Fruit fly (Drosophila melanogaster) whole organism, embryonic: ENCODE results near the gene CG7903.

ENCODE experiments used
- Antp ChIP-seq: fragments of 200-800 bp; sonication (Bioruptor generic); optimal IDR thresholded peaks from 3 replicates; lab custom pipeline; 2016; ENCODE audit warnings: missing biosample characterization, missing genetic modification characterization
- CG10267 ChIP-seq: fragments of 200-800 bp; sonication (Bioruptor generic); optimal IDR thresholded peaks from 2 replicates; lab custom pipeline; 2018; ENCODE audit warnings: missing biosample characterization, mild to moderate bottlenecking, missing genetic modification characterization, moderate library complexity
- CG10274 ChIP-seq: fragments of 200-800 bp; sonication (Bioruptor generic); optimal IDR thresholded peaks from 3 replicates; lab custom pipeline; 2017; ENCODE audit warnings: missing biosample characterization, mild to moderate bottlenecking, missing genetic modification characterization
- CG10431 ChIP-seq: fragments of 200-800 bp; sonication (Bioruptor generic); optimal IDR thresholded peaks from 3 replicates; lab custom pipeline; 2018; ENCODE audit warnings: missing biosample characterization, mild to moderate bottlenecking, missing genetic modification characterization
- CG10543 ChIP-seq: fragments of 200-800 bp; sonication (Bioruptor generic); optimal IDR thresholded peaks from 3 replicates; lab custom pipeline; 2017; ENCODE audit warnings: missing biosample characterization, mild to moderate bottlenecking, missing genetic modification characterization, moderate library complexity
- CG12299 ChIP-seq: fragments of 200-800 bp; sonication (Bioruptor generic); optimal IDR thresholded peaks from 2 replicates; lab custom pipeline; 2018; ENCODE audit warnings: missing biosample characterization, mild to moderate bottlenecking, missing genetic modification characterization
- CG12942 ChIP-seq: fragments of 200-800 bp; sonication (Bioruptor generic); optimal IDR thresholded peaks from 3 replicates; lab custom pipeline; 2016; ENCODE audit warnings: missing biosample characterization, missing genetic modification characterization
- CG13424 ChIP-seq: fragments of 200-800 bp; sonication (Bioruptor generic); optimal IDR thresholded peaks from 2 replicates; lab custom pipeline; 2019; ENCODE audit warnings: missing biosample characterization, mild to moderate bottlenecking, missing genetic modification characterization, moderate library complexity
- CG14441 ChIP-seq: fragments of 200-800 bp; sonication (Bioruptor generic); IDR thresholded peaks from 2 replicates; pipeline ENCODE4 v1.3.6; 2022; ENCODE audit warnings: missing biosample characterization, missing genetic modification characterization
- CG18476 ChIP-seq: fragments of 200-800 bp; sonication (Bioruptor generic); optimal IDR thresholded peaks from 2 replicates; lab custom pipeline; 2016; ENCODE audit warnings: missing biosample characterization, mild to moderate bottlenecking, missing genetic modification characterization
- CG4424 ChIP-seq: fragments of 200-800 bp; sonication (Bioruptor generic); optimal IDR thresholded peaks from 3 replicates; lab custom pipeline; 2016; ENCODE audit warnings: missing biosample characterization, missing genetic modification characterization
- CG6683 ChIP-seq: fragments of 200-800 bp; sonication (Bioruptor generic); optimal IDR thresholded peaks from 2 replicates; lab custom pipeline; 2017; ENCODE audit warnings: missing biosample characterization, mild to moderate bottlenecking, missing genetic modification characterization, missing genetic modification reagents
- CG6765 ChIP-seq: fragments of 200-800 bp; sonication (Bioruptor generic); optimal IDR thresholded peaks from 3 replicates; lab custom pipeline; 2017; ENCODE audit warnings: missing biosample characterization, mild to moderate bottlenecking, missing genetic modification characterization
- CG6791 ChIP-seq: fragments of 200-800 bp; sonication (Bioruptor generic); IDR thresholded peaks from 3 replicates; pipeline ENCODE4 v1.3.6; 2022; ENCODE audit warnings: missing biosample characterization, missing genetic modification characterization; ENCODE audit not compliant: partially characterized antibody
- CG7357 ChIP-seq: fragments of 200-800 bp; sonication (Bioruptor generic); IDR thresholded peaks from 3 replicates; pipeline ENCODE4 v1.3.6; 2022; ENCODE audit warnings: missing biosample characterization, missing genetic modification characterization
- CG7745 ChIP-seq: fragments of 200-800 bp; sonication (Bioruptor generic); optimal IDR thresholded peaks from 2 replicates; lab custom pipeline; 2018; ENCODE audit warnings: missing biosample characterization, mild to moderate bottlenecking, missing genetic modification characterization, moderate library complexity
- CG8944 ChIP-seq: fragments of 200-800 bp; sonication (Bioruptor generic); optimal IDR thresholded peaks from 3 replicates; lab custom pipeline; 2016; ENCODE audit warnings: missing biosample characterization, missing genetic modification characterization
- CkIIα-i1 ChIP-seq: fragments of 200-800 bp; sonication (Bioruptor generic); IDR thresholded peaks from 2 replicates; pipeline ENCODE4 v1.3.6; 2022; ENCODE audit warnings: missing biosample characterization, missing genetic modification characterization
- CrebB ChIP-seq: fragments of 200-800 bp; sonication (Bioruptor generic); optimal IDR thresholded peaks from 3 replicates; lab custom pipeline; 2018; ENCODE audit warnings: missing biosample characterization, mild to moderate bottlenecking, missing genetic modification characterization
- Dip3 ChIP-seq: fragments of 200-800 bp; sonication (Bioruptor generic); optimal IDR thresholded peaks from 3 replicates; lab custom pipeline; 2016; ENCODE audit warnings: missing biosample characterization, missing genetic modification characterization
- Eip74EF ChIP-seq, 2 experiments: fragments of 200-800 bp in 1 of 2; fragments of >200 bp in 1 of 2; sonication (Bioruptor generic) in 1 of 2; optimal IDR thresholded peaks; 2 replicates each; lab custom pipeline; 2017 to 2019; ENCODE audit warnings: missing biosample characterization in 2 of 2, missing genetic modification characterization in 2 of 2, mild to moderate bottlenecking in 1 of 2, moderate library complexity in 1 of 2
- HHEX ChIP-seq: fragments of 200-800 bp; sonication (Bioruptor generic); optimal IDR thresholded peaks from 3 replicates; lab custom pipeline; 2017; ENCODE audit warnings: missing biosample characterization, mild to moderate bottlenecking, missing genetic modification characterization, missing genetic modification reagents
- HmgZ ChIP-seq: fragments of 200-800 bp; sonication (Bioruptor generic); optimal IDR thresholded peaks from 2 replicates; lab custom pipeline; 2018; ENCODE audit warnings: missing biosample characterization, mild to moderate bottlenecking, missing genetic modification characterization
- Hmx ChIP-seq: fragments of 200-800 bp; sonication (Bioruptor generic); optimal IDR thresholded peaks from 2 replicates; lab custom pipeline; 2016; ENCODE audit warnings: missing biosample characterization, missing genetic modification characterization
- Hr51 ChIP-seq, 2 experiments: fragments of 200-800 bp; sonication (Bioruptor generic); optimal IDR thresholded peaks; 2 replicates in 1 of 2; 3 replicates in 1 of 2; lab custom pipeline; 2016 to 2018; ENCODE audit warnings: missing biosample characterization in 2 of 2, missing genetic modification characterization in 2 of 2, mild to moderate bottlenecking in 1 of 2, moderate library complexity in 1 of 2
- Mes4 ChIP-seq: fragments of 200-800 bp; sonication (Bioruptor generic); optimal IDR thresholded peaks from 2 replicates; lab custom pipeline; 2016; ENCODE audit warnings: missing biosample characterization, missing genetic modification characterization
- Scr ChIP-seq: fragments of 200-800 bp; sonication (Bioruptor generic); IDR thresholded peaks from 2 replicates; pipeline ENCODE4 v1.3.6; 2022; ENCODE audit warnings: missing biosample characterization, missing genetic modification characterization; ENCODE audit not compliant: partially characterized antibody
- Ssrp ChIP-seq: fragments of 200-800 bp; sonication (Bioruptor generic); optimal IDR thresholded peaks from 2 replicates; lab custom pipeline; 2018; ENCODE audit warnings: missing biosample characterization, mild to moderate bottlenecking, missing genetic modification characterization, moderate library complexity
- Usf ChIP-seq: fragments of 200-800 bp; sonication (Bioruptor generic); optimal IDR thresholded peaks from 2 replicates; lab custom pipeline; 2017; ENCODE audit warnings: missing genotype, missing biosample characterization, missing genetic modification characterization
- Xbp1 ChIP-seq: fragments of 200-800 bp; sonication (Bioruptor generic); optimal IDR thresholded peaks from 3 replicates; lab custom pipeline; 2016; ENCODE audit warnings: missing biosample characterization, mild to moderate bottlenecking, missing genetic modification characterization
- abd-A ChIP-seq: fragments of 200-800 bp; sonication (Bioruptor generic); optimal IDR thresholded peaks from 3 replicates; lab custom pipeline; 2019; ENCODE audit warnings: missing biosample characterization, mild to moderate bottlenecking, missing genetic modification characterization, moderate library complexity
- ato ChIP-seq: fragments of 200-800 bp; sonication (Bioruptor generic); IDR thresholded peaks from 2 replicates; pipeline ENCODE4 v1.3.6; 2022; ENCODE audit warnings: missing biosample characterization, missing genetic modification characterization; ENCODE audit not compliant: partially characterized antibody
- bab2 ChIP-seq: fragments of 200-800 bp; sonication (Bioruptor generic); optimal IDR thresholded peaks from 2 replicates; lab custom pipeline; 2016; ENCODE audit warnings: missing biosample characterization, missing genetic modification characterization
- bcd ChIP-seq: fragments of 200-800 bp; sonication (Bioruptor generic); optimal IDR thresholded peaks from 2 replicates; lab custom pipeline; 2017; ENCODE audit warnings: missing biosample characterization, mild to moderate bottlenecking, missing genetic modification characterization
- cad ChIP-seq: fragments of >200 bp; optimal IDR thresholded peaks from 2 replicates; lab custom pipeline; 2017; ENCODE audit warnings: missing biosample characterization, missing genetic modification characterization
- chm ChIP-seq: fragments of 200-800 bp; sonication (Bioruptor generic); IDR thresholded peaks from 2 replicates; pipeline ENCODE4 v1.3.6; 2022; ENCODE audit warnings: missing biosample characterization, missing genetic modification characterization
- ci ChIP-seq: fragments of 200-800 bp; sonication (Bioruptor generic); IDR thresholded peaks from 3 replicates; pipeline ENCODE4 v1.3.6; 2022; ENCODE audit warnings: missing biosample characterization, missing genetic modification characterization
- crp ChIP-seq, 2 experiments: fragments of 200-800 bp; sonication (Bioruptor generic); optimal IDR thresholded peaks; 2 replicates in 1 of 2; 3 replicates in 1 of 2; lab custom pipeline; 2017; ENCODE audit warnings: missing biosample characterization in 2 of 2, missing genetic modification characterization in 2 of 2, mild to moderate bottlenecking in 1 of 2, moderate library complexity in 1 of 2
- ftz-f1 ChIP-seq: fragments of 200-800 bp; sonication (Bioruptor generic); optimal IDR thresholded peaks from 2 replicates; lab custom pipeline; 2016; ENCODE audit warnings: missing biosample characterization, missing genetic modification characterization
- gce ChIP-seq: fragments of 200-800 bp; sonication (Bioruptor generic); IDR thresholded peaks from 3 replicates; pipeline ENCODE4 v1.3.6; 2022; ENCODE audit warnings: missing biosample characterization, missing genetic modification characterization
- gcm ChIP-seq: fragments of 200-800 bp; sonication (Bioruptor generic); optimal IDR thresholded peaks from 2 replicates; lab custom pipeline; 2019; ENCODE audit warnings: missing biosample characterization, mild to moderate bottlenecking, missing genetic modification characterization, moderate library complexity
- inv ChIP-seq: fragments of 200-800 bp; sonication (Bioruptor generic); IDR thresholded peaks from 2 replicates; pipeline ENCODE4 v1.3.6; 2022; ENCODE audit warnings: missing biosample characterization, missing genetic modification characterization; ENCODE audit not compliant: partially characterized antibody
- klu ChIP-seq: fragments of 200-800 bp; sonication (Bioruptor generic); IDR thresholded peaks from 2 replicates; pipeline ENCODE4 v1.3.6; 2022; ENCODE audit warnings: missing biosample characterization, missing genetic modification characterization
- lbe ChIP-seq: fragments of 200-800 bp; sonication (Bioruptor generic); optimal IDR thresholded peaks from 2 replicates; lab custom pipeline; 2016; ENCODE audit warnings: missing biosample characterization, mild to moderate bottlenecking, missing genetic modification characterization
- lov ChIP-seq, 2 experiments: fragments of 200-800 bp in 1 of 2; fragments of >200 bp in 1 of 2; sonication (Bioruptor generic) in 1 of 2; IDR thresholded peaks in 1 of 2; optimal IDR thresholded peaks in 1 of 2; 2 replicates in 1 of 2; 3 replicates in 1 of 2; pipeline versions ENCODE4 v1.3.6 to Lab custom; 2017 to 2022; ENCODE audit warnings: missing biosample characterization in 1 of 2, missing genetic modification characterization in 1 of 2
- psq ChIP-seq: fragments of 200-800 bp; sonication (Bioruptor generic); optimal IDR thresholded peaks from 2 replicates; lab custom pipeline; 2017; ENCODE audit warnings: missing biosample characterization, missing genetic modification characterization
- row ChIP-seq: fragments of 200-800 bp; sonication (Bioruptor generic); IDR thresholded peaks from 3 replicates; pipeline ENCODE4 v1.3.6; 2022; ENCODE audit warnings: missing biosample characterization, missing genetic modification characterization
- scrt ChIP-seq: fragments of 200-800 bp; sonication (Bioruptor generic); optimal IDR thresholded peaks from 2 replicates; lab custom pipeline; 2018; ENCODE audit warnings: missing biosample characterization, mild to moderate bottlenecking, missing genetic modification characterization, moderate library complexity
- tio ChIP-seq: fragments of 200-800 bp; sonication (Bioruptor generic); optimal IDR thresholded peaks from 2 replicates; lab custom pipeline; 2017; ENCODE audit warnings: missing biosample characterization, missing genetic modification characterization, inconsistent platforms
- tup ChIP-seq: fragments of 200-800 bp; sonication (Bioruptor generic); optimal IDR thresholded peaks from 2 replicates; lab custom pipeline; 2016; ENCODE audit warnings: missing biosample characterization, mild to moderate bottlenecking, missing genetic modification characterization, moderate library complexity

CG7903 gene

dm6 chr3R:30004648-30005047 lies 9.6 kb upstream of the CG7903 start, which contains the start of the genes Nlp and Nph (continued):
- peak; percentile 32 for TF ChIP-seq CG18476 (GFP tag; lab: Kevin White, UChicago)
- no peak for TF ChIP-seq Antp (GFP tag; lab: Kevin White, UChicago)
- peak; percentile 77 for TF ChIP-seq CG6791 (GFP tag; lab: Robert Waterston, UW)
- no peak for TF ChIP-seq psq
- no peak for TF ChIP-seq CG4424 (GFP tag; lab: Kevin White, UChicago)
- no peak for TF ChIP-seq ci (GFP tag; lab: Robert Waterston, UW)
- TF ChIP-seq CrebB (tag; lab: Kevin White, UChicago) = no peak
- no peak for TF ChIP-seq Ssrp (tag; lab: Kevin White, UChicago)
- peak; percentile 90 for TF ChIP-seq Scr (GFP tag; lab: Robert Waterston, UW)
- no peak for TF ChIP-seq CG10274 (GFP tag; lab: Kevin White, UChicago)
- no peak for TF ChIP-seq Mes4 (GFP tag; lab: Kevin White, UChicago)
- TF ChIP-seq Xbp1 (GFP tag; lab: Kevin White, UChicago) = peak; percentile 35
- no peak for TF ChIP-seq CG7357
- TF ChIP-seq inv (GFP tag; lab: Robert Waterston, UW) = peak; percentile 70
- TF ChIP-seq CG6683 = no peak
- no peak for TF ChIP-seq CG6765 (GFP tag; lab: Kevin White, UChicago)
- no peak for TF ChIP-seq chm
- TF ChIP-seq klu (GFP tag; lab: Robert Waterston, UW) = no peak
- TF ChIP-seq gce = no peak
- TF ChIP-seq Dip3 (GFP tag; lab: Kevin White, UChicago) = peak; percentile 15
- TF ChIP-seq CG12299 (tag; lab: Kevin White, UChicago) = no peak
- no peak for TF ChIP-seq tio (GFP tag; lab: Kevin White, UChicago)
- TF ChIP-seq lov (optimal IDR thresholded peaks at IDR 0.05; lab: Kevin White, UChicago) = no peak
- no peak for TF ChIP-seq lov (GFP tag; IDR thresholded peaks at IDR 0.05; lab: Robert Waterston, UW)
- no peak for TF ChIP-seq Hr51 (GFP tag; optimal IDR thresholded peaks at IDR 0.05; lab: Kevin White, UChicago)
- no peak for TF ChIP-seq lbe (GFP tag; lab: Kevin White, UChicago)
- TF ChIP-seq gcm (GFP tag; lab: Kevin White, UChicago) = no peak
- TF ChIP-seq scrt = peak; percentile 75
- TF ChIP-seq ato (GFP tag; lab: Robert Waterston, UW) = peak; percentile 85
- TF ChIP-seq CG12942 (GFP tag; lab: Kevin White, UChicago) = no peak
- peak; percentile 60 for TF ChIP-seq row (GFP tag; lab: Robert Waterston, UW)
- no peak for TF ChIP-seq CG8944 (GFP tag; lab: Kevin White, UChicago)
- no peak for TF ChIP-seq ftz-f1 (GFP tag; lab: Kevin White, UChicago)
- no peak for TF ChIP-seq CG7745
- no peak for TF ChIP-seq CG10431 (GFP tag; lab: Kevin White, UChicago)
- peak in 1 of 2 experiments; percentile 26 for TF ChIP-seq crp (GFP tag; optimal IDR thresholded peaks at IDR 0.05; lab: Kevin White, UChicago)
- TF ChIP-seq cad (GFP tag; lab: Kevin White, UChicago) = no peak
- no peak for TF ChIP-seq CG10543 (GFP tag; lab: Kevin White, UChicago)
- peak; percentile 63 for TF ChIP-seq CG10267 (tag; lab: Kevin White, UChicago)
- TF ChIP-seq bab2 (GFP tag; lab: Kevin White, UChicago) = peak; percentile 16
- no peak for TF ChIP-seq bcd (GFP tag; lab: Kevin White, UChicago)
- TF ChIP-seq CG14441 (GFP tag; lab: Robert Waterston, UW) = no peak
- no peak for TF ChIP-seq abd-A
- TF ChIP-seq Usf (GFP tag; lab: Kevin White, UChicago) = no peak
- no peak for TF ChIP-seq CkIIα-i1
- peak; percentile 15 for TF ChIP-seq CG13424 (tag; lab: Kevin White, UChicago)
- TF ChIP-seq HmgZ = peak; percentile 69
- no peak for TF ChIP-seq Eip74EF (GFP tag; optimal IDR thresholded peaks at IDR 0.05; lab: Kevin White, UChicago)
- TF ChIP-seq Hmx (GFP tag; lab: Kevin White, UChicago) = no peak
- TF ChIP-seq HHEX (GFP tag; lab: Kevin White, UChicago) = no peak
- no peak for TF ChIP-seq tup (GFP tag; lab: Kevin White, UChicago)
